Worm (Caenorhabditis elegans) whole organism, L1 larva: Measurements from ENCODE around the gene sftb-1.
A peak's percentile ranks its signal among the peaks of the same experiment; 100 is the strongest.

Experiments used
- C16A3.4 ChIP-seq: fragments of 150-350 bp; optimal IDR thresholded peaks from 2 replicates; lab custom pipeline; 2014; ENCODE audit warnings: missing biosample characterization, missing genetic modification characterization
- alr-1 ChIP-seq: fragments of 200-800 bp; sonication (Bioruptor generic); optimal IDR thresholded peaks from 2 replicates; lab custom pipeline; 2018; ENCODE audit warnings: borderline replicate concordance, mild to moderate bottlenecking, missing genetic modification characterization, missing compliant biosample characterization
- aly-2 ChIP-seq: fragments of 150-350 bp; optimal IDR thresholded peaks from 2 replicates; lab custom pipeline; 2014; ENCODE audit warnings: missing biosample characterization, missing genetic modification characterization
- ama-1 ChIP-seq: fragments of 150-350 bp; optimal IDR thresholded peaks from 2 replicates; lab custom pipeline; 2014
- ceh-90 ChIP-seq: sonication (generic microtip); optimal IDR thresholded peaks from 2 replicates; lab custom pipeline; 2016; ENCODE audit warnings: missing genetic modification characterization, missing compliant biosample characterization
- dpl-1 ChIP-seq, 3 experiments: fragments of 150-350 bp in 2 of 3; sonication (generic microtip) in 1 of 3; optimal IDR thresholded peaks; 2 replicates each; lab custom pipeline; 2014 to 2017; ENCODE audit warnings: missing biosample characterization in 3 of 3, missing genetic modification characterization in 3 of 3, missing genetic modification reagents in 3 of 3
- efl-1 ChIP-seq, 4 experiments: fragments of 150-350 bp; optimal IDR thresholded peaks in 3 of 4; peaks in 1 of 4; 1 replicate in 1 of 4; 2 replicates in 3 of 4; lab custom pipeline; 2014; ENCODE audit warnings: missing biosample characterization in 2 of 4, missing genetic modification characterization in 2 of 4, missing genetic modification reagents in 2 of 4
- efl-3 ChIP-seq: fragments of 200-800 bp; sonication (Bioruptor generic); optimal IDR thresholded peaks from 2 replicates; lab custom pipeline; 2018; ENCODE audit warnings: mild to moderate bottlenecking, missing genetic modification characterization, missing compliant biosample characterization
- egl-27 ChIP-seq, 2 experiments: fragments of 150-350 bp in 1 of 2; sonication (generic microtip); optimal IDR thresholded peaks; 3 replicates each; lab custom pipeline; 2017 to 2018; ENCODE audit warnings: missing biosample characterization in 2 of 2, missing genetic modification characterization in 2 of 2, missing genetic modification reagents in 2 of 2
- elt-2 ChIP-seq: sonication (generic microtip); optimal IDR thresholded peaks from 2 replicates; lab custom pipeline; 2016; ENCODE audit warnings: missing genetic modification characterization, mild to moderate bottlenecking, inconsistent platforms, missing compliant biosample characterization, missing genetic modification reagents
- elt-3 ChIP-seq, 6 experiments: fragments of 150-350 bp in 1 of 6; sonication (generic microtip); optimal IDR thresholded peaks; 2 replicates each; lab custom pipeline; 2017 to 2018; ENCODE audit warnings: missing biosample characterization in 6 of 6, missing genetic modification characterization in 6 of 6, inconsistent platforms in 1 of 6
- ets-5 ChIP-seq: fragments of 200-800 bp; sonication (Bioruptor generic); IDR thresholded peaks from 2 replicates; pipeline ENCODE4 v1.3.6; 2022; ENCODE audit warnings: missing genetic modification characterization, missing compliant biosample characterization
- fkh-10 ChIP-seq: sonication (generic microtip); optimal IDR thresholded peaks from 2 replicates; lab custom pipeline; 2017; ENCODE audit warnings: missing biosample characterization, missing genetic modification reagents, missing genetic modification characterization
- fos-1 ChIP-seq: fragments of 150-350 bp; optimal IDR thresholded peaks from 2 replicates; lab custom pipeline; 2014; ENCODE audit warnings: missing biosample characterization, missing genetic modification characterization
- irx-1 ChIP-seq: sonication (generic microtip); optimal IDR thresholded peaks from 2 replicates; lab custom pipeline; 2016; ENCODE audit warnings: missing genetic modification characterization, missing compliant biosample characterization
- isw-1 ChIP-seq: fragments of 200-800 bp; sonication (Bioruptor generic); IDR thresholded peaks from 2 replicates; pipeline ENCODE4 v1.3.6; 2022; ENCODE audit warnings: missing genetic modification characterization, missing compliant biosample characterization
- lin-13 ChIP-seq: fragments of 150-350 bp; optimal IDR thresholded peaks from 2 replicates; lab custom pipeline; 2014; ENCODE audit warnings: missing biosample characterization, missing genetic modification reagents, missing genetic modification characterization
- lin-35 ChIP-seq, 2 experiments: fragments of 150-350 bp; optimal IDR thresholded peaks; 2 replicates each; lab custom pipeline; 2014; ENCODE audit warnings: missing biosample characterization in 2 of 2, missing genetic modification characterization in 2 of 2, missing genetic modification reagents in 2 of 2
- lin-39 ChIP-seq: fragments of 150-350 bp; optimal IDR thresholded peaks from 2 replicates; lab custom pipeline; 2014; ENCODE audit warnings: missing biosample characterization, missing genetic modification reagents, missing genetic modification characterization
- lsy-2 ChIP-seq, 2 experiments: fragments of 150-350 bp; optimal IDR thresholded peaks; 2 replicates each; lab custom pipeline; 2014; ENCODE audit warnings: missing biosample characterization in 2 of 2, missing genetic modification characterization in 2 of 2
- mab-9 ChIP-seq: fragments of 200-800 bp; sonication (Bioruptor generic); IDR thresholded peaks from 2 replicates; pipeline ENCODE4 v1.3.6; 2022; ENCODE audit warnings: missing genetic modification reagents, missing genetic modification characterization, missing compliant biosample characterization
- mef-2 ChIP-seq: fragments of 150-350 bp; optimal IDR thresholded peaks from 2 replicates; lab custom pipeline; 2014; ENCODE audit warnings: missing biosample characterization, missing genetic modification characterization
- mep-1 ChIP-seq: fragments of 150-350 bp; optimal IDR thresholded peaks from 2 replicates; lab custom pipeline; 2014; ENCODE audit warnings: missing biosample characterization, missing genetic modification characterization
- nhr-12 ChIP-seq: sonication (generic microtip); optimal IDR thresholded peaks from 2 replicates; lab custom pipeline; 2017; ENCODE audit warnings: missing biosample characterization, missing genetic modification characterization
- nhr-47 ChIP-seq: sonication (generic microtip); optimal IDR thresholded peaks from 2 replicates; lab custom pipeline; 2016; ENCODE audit warnings: mild to moderate bottlenecking, missing genetic modification characterization, moderate library complexity, missing compliant biosample characterization
- nhr-71 ChIP-seq: sonication (generic microtip); optimal IDR thresholded peaks from 2 replicates; lab custom pipeline; 2016; ENCODE audit warnings: mild to moderate bottlenecking, missing genetic modification characterization, moderate library complexity, missing compliant biosample characterization
- nhr-84 ChIP-seq: sonication (generic microtip); optimal IDR thresholded peaks from 2 replicates; lab custom pipeline; 2017; ENCODE audit warnings: missing biosample characterization, missing genetic modification characterization
- nhr-85 ChIP-seq: sonication (generic microtip); peaks from one replicate; lab custom pipeline; 2016; ENCODE audit warnings: missing genetic modification characterization, inconsistent platforms, missing compliant biosample characterization
- pag-3 ChIP-seq: sonication (generic microtip); optimal IDR thresholded peaks from 2 replicates; lab custom pipeline; 2017; ENCODE audit warnings: missing genetic modification characterization, mild to moderate bottlenecking, missing compliant biosample characterization, antibody characterized with exemption, borderline replicate concordance; ENCODE audit not compliant: insufficient read depth
- rnt-1 ChIP-seq: sonication (generic microtip); optimal IDR thresholded peaks from 2 replicates; lab custom pipeline; 2016; ENCODE audit warnings: mild to moderate bottlenecking, missing genetic modification characterization, moderate library complexity, missing compliant biosample characterization
- skn-1 ChIP-seq: fragments of 150-350 bp; optimal IDR thresholded peaks from 2 replicates; lab custom pipeline; 2014; ENCODE audit warnings: missing biosample characterization, missing genetic modification characterization
- snpc-4 ChIP-seq: fragments of 150-350 bp; optimal IDR thresholded peaks from 2 replicates; lab custom pipeline; 2014; ENCODE audit warnings: missing biosample characterization, missing genetic modification characterization
- sptf-1 ChIP-seq: fragments of 150-350 bp; optimal IDR thresholded peaks from 2 replicates; lab custom pipeline; 2014; ENCODE audit warnings: missing biosample characterization, missing genetic modification characterization
- sup-37 ChIP-seq: fragments of 200-800 bp; sonication (Bioruptor generic); optimal IDR thresholded peaks from 2 replicates; lab custom pipeline; 2018; ENCODE audit warnings: mild to moderate bottlenecking, missing genetic modification characterization, missing compliant biosample characterization
- swsn-7 ChIP-seq: sonication (generic microtip); optimal IDR thresholded peaks from 2 replicates; lab custom pipeline; 2016; ENCODE audit warnings: missing genetic modification characterization, missing compliant biosample characterization
- tbx-2 ChIP-seq: sonication (generic microtip); optimal IDR thresholded peaks from 2 replicates; lab custom pipeline; 2016; ENCODE audit warnings: missing genetic modification characterization, missing compliant biosample characterization
- unc-62 ChIP-seq: fragments of 150-350 bp; optimal IDR thresholded peaks from 2 replicates; lab custom pipeline; 2014; ENCODE audit warnings: missing biosample characterization, missing genetic modification reagents, missing genetic modification characterization
- xbp-1 ChIP-seq: sonication (generic microtip); optimal IDR thresholded peaks from 2 replicates; lab custom pipeline; 2016; ENCODE audit warnings: missing genetic modification characterization, missing compliant biosample characterization
- zag-1 ChIP-seq: fragments of 150-350 bp; optimal IDR thresholded peaks from 2 replicates; lab custom pipeline; 2014; ENCODE audit warnings: missing biosample characterization, missing genetic modification characterization
- ztf-11 ChIP-seq, 2 experiments: sonication (generic microtip); optimal IDR thresholded peaks; 2 replicates each; lab custom pipeline; 2016 to 2017; ENCODE audit warnings: missing genetic modification characterization in 2 of 2, missing biosample characterization in 1 of 2, missing compliant biosample characterization in 1 of 2
- ztf-4 ChIP-seq: fragments of 150-350 bp; optimal IDR thresholded peaks from 2 replicates; lab custom pipeline; 2014; ENCODE audit warnings: missing biosample characterization, missing genetic modification characterization

The sftb-1 gene

DNA sequence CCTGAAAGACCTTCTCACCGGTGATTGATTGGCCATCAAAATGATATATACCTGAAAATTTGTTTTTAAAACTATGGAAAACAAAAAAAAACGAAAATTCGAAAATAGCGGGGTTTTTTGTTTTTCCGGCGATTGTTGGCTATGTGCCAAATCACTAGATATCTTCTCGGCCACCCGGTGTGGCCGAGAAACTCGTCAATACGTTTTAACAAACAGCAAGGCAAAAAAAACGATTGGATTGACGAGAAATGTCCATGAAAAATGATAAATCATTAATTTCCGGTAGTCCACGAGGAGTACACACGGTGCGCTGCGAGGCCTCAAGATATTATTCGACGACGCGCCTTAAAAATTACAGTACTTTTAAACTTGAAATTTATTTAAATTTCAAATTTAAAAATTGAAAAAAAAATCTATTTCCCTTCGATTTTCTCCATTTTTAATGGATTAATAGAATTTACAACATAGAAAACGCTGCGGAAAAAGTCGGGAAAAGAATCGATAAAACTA, 32.0 kb upstream of the sftb-1 start, which contains the start of gene R10E4.11:
R10E4.11 (minus strand) TSS at position 51 of the 510 bp plus-strand sequence.
- no peak for TF ChIP-seq efl-1 (optimal IDR thresholded peaks at IDR 0.05; lab: Kevin White, UChicago)
- TF ChIP-seq efl-1 (GFP tag; optimal IDR thresholded peaks at IDR 0.05 in 1 of 2; lab: Kevin White, UChicago), result peak in 1 of 2 experiments; percentile 9
- TF ChIP-seq ceh-90, result no peak
- no peak for TF ChIP-seq nhr-84 (tag; lab: Kevin White, UChicago)
- no peak for TF ChIP-seq ets-5 (GFP tag; lab: Robert Waterston, UW)
- no peak for TF ChIP-seq nhr-85 (tag; lab: Kevin White, UChicago)
- TF ChIP-seq elt-3 (tag; optimal IDR thresholded peaks at IDR 0.05; lab: Kevin White, UChicago), result no peak

DNA sequence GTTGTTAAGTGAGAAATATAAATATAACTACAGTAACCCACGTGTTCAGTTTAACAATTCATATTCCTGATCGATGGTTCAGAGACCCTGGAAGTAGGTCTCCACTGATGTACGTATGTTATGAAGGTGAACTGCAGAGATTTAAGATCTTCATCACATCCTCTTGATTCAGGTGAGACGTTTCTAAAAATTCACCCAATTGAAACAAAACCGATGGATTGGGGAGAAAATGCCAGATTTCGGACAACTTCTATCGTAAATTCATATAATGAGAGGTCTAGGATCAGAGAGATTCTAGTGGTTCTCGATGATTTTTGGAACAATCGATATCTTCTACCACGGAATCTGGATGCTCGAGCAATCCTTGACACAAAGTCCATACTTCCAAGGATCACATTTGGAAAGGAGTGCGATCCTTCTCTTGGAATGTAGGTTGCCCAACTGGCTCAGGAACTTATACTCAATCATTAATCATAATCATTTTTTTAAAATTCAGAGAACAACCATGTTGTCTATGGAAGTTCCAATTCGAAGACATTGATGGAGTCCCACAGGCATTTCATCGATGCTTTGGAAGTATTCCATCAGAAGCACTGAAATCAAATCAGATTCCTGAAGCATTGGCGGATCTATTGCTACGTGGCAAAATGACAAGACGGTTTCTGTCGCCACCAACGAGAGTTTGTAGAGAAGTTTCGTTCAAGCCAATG, 25.2 kb upstream of the sftb-1 start, which contains the start of the genes nth-1 and R10E4.7:
nth-1 (minus strand) TSS at position 101 of the 710 bp plus-strand sequence.
R10E4.7 (plus strand) TSS at position 660 of the 710 bp plus-strand sequence.
- no peak for TF ChIP-seq alr-1 (tag; lab: Kevin White, UChicago)

DNA sequence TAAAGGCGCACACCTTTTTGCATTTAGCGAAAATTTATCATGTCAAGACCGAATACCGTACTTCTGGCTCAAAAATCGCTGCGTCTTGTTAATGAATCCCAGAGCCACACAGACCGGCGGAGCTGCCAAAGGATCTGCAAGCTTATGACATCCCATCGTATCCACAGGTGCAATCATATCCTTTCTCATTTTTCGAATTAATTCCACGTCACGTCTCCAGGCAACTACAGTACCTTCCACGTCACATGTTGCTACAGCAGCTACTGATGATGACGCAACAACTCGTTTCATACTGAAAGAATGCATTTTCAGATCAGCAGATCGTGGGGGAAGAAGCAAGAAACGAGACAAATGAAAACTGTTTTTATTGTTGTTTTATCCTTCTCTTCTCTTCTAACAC, 24.0 kb upstream of the sftb-1 start, which contains the start of gene R10E4.6:
R10E4.6 (plus strand) TSS at position 301 of the 400 bp plus-strand sequence.
- TF ChIP-seq ztf-4 (tag; lab: Kevin White, UChicago), result no peak
- TF ChIP-seq isw-1 (GFP tag; lab: Robert Waterston, UW), result no peak
- no peak for TF ChIP-seq pag-3 (tag; lab: Kevin White, UChicago)
- TF ChIP-seq nhr-71 (tag; lab: Kevin White, UChicago), result no peak
- no peak for TF ChIP-seq alr-1 (tag; lab: Kevin White, UChicago)
- no peak for TF ChIP-seq egl-27 (tag; optimal IDR thresholded peaks at IDR 0.05; lab: Kevin White, UChicago)
- TF ChIP-seq snpc-4 (tag; lab: Kevin White, UChicago), result no peak
- no peak for TF ChIP-seq aly-2 (tag; lab: Kevin White, UChicago)
- TF ChIP-seq sptf-1 (tag; lab: Kevin White, UChicago), result no peak
- no peak for TF ChIP-seq tbx-2 (tag; lab: Kevin White, UChicago)
- TF ChIP-seq rnt-1 (tag; lab: Kevin White, UChicago), result no peak
- TF ChIP-seq irx-1 (tag; lab: Kevin White, UChicago), result no peak
- no peak for TF ChIP-seq efl-3 (GFP tag; lab: Kevin White, UChicago)
- no peak for TF ChIP-seq ama-1

DNA sequence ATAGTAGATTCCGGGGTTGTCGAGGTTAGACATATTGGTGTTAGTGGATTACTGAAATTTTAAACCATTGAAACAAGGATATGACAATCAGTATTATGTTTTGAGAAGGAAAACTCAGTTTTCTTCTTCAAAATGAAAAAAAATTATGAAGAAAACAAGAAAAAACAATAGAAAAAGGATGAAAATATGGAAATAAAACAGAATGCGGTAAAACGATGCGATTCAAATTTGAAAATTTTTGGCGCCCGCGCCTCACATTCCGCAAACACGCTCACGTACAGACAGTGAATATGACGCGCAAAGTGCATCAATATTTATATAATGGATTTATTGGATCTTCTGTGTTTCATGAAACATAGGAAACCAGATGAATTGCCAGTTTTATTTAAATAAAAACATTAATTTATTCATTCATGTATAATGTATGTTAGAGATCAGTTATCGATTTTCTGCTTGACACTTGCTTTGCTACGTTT, 22.2 kb upstream of the sftb-1 start, which contains the start of gene mcm-5:
mcm-5 (minus strand) TSS at position 51 of the 476 bp plus-strand sequence.
- peak; percentile 36 for TF ChIP-seq C16A3.4 (tag; lab: Kevin White, UChicago)
- TF ChIP-seq nhr-47 (tag; lab: Kevin White, UChicago), result no peak
- no peak for TF ChIP-seq mef-2 (tag; lab: Kevin White, UChicago)
- no peak for TF ChIP-seq lin-13 (GFP tag; lab: Kevin White, UChicago)
- TF ChIP-seq lin-39 (tag; lab: Kevin White, UChicago), result no peak
- TF ChIP-seq ztf-11 (tag; optimal IDR thresholded peaks at IDR 0.05; lab: Kevin White, UChicago), result no peak
- no peak for TF ChIP-seq nhr-12
- TF ChIP-seq ceh-90, result no peak
- peak; percentile 54 to 75 for TF ChIP-seq lsy-2 (tag; optimal IDR thresholded peaks at IDR 0.05; lab: Kevin White, UChicago)
- no peak for TF ChIP-seq alr-1 (tag; lab: Kevin White, UChicago)
- no peak for TF ChIP-seq mab-9
- TF ChIP-seq xbp-1 (tag; lab: Kevin White, UChicago), result peak; percentile 42
- no peak for TF ChIP-seq unc-62 (GFP tag; lab: Kevin White, UChicago)
- no peak for TF ChIP-seq ama-1
- TF ChIP-seq efl-1 (optimal IDR thresholded peaks at IDR 0.05; lab: Kevin White, UChicago), result peak; percentile 73 to 81
- peak; percentile 88 to 98 for TF ChIP-seq efl-1 (GFP tag; optimal IDR thresholded peaks at IDR 0.05 in 1 of 2; lab: Kevin White, UChicago)
- TF ChIP-seq fos-1 (tag; lab: Kevin White, UChicago), result no peak
- TF ChIP-seq aly-2 (tag; lab: Kevin White, UChicago), result no peak
- TF ChIP-seq nhr-84 (tag; lab: Kevin White, UChicago), result no peak
- no peak for TF ChIP-seq zag-1 (tag; lab: Kevin White, UChicago)
- TF ChIP-seq isw-1 (GFP tag; lab: Robert Waterston, UW), result no peak
- peak; percentile 84 to 91 (median 86) for TF ChIP-seq dpl-1 (GFP tag; optimal IDR thresholded peaks at IDR 0.05; lab: Kevin White, UChicago)
- TF ChIP-seq lin-35 (GFP tag; optimal IDR thresholded peaks at IDR 0.05; lab: Kevin White, UChicago), result peak; percentile 82 to 89
- TF ChIP-seq elt-3 (tag; optimal IDR thresholded peaks at IDR 0.05; lab: Kevin White, UChicago), result peak in 1 of 6 experiments; percentile 48
- no peak for TF ChIP-seq fkh-10 (GFP tag; lab: Kevin White, UChicago)
- TF ChIP-seq mep-1 (tag; lab: Kevin White, UChicago), result peak; percentile 66
- TF ChIP-seq swsn-7 (tag; lab: Kevin White, UChicago), result peak; percentile 34
- no peak for TF ChIP-seq elt-2
- no peak for TF ChIP-seq sup-37 (GFP tag; lab: Kevin White, UChicago)
- peak; percentile 65 for TF ChIP-seq nhr-85 (tag; lab: Kevin White, UChicago)
- TF ChIP-seq snpc-4 (tag; lab: Kevin White, UChicago), result no peak
- peak; percentile 49 for TF ChIP-seq skn-1 (tag; lab: Kevin White, UChicago)
- TF ChIP-seq nhr-71 (tag; lab: Kevin White, UChicago), result peak; percentile 46
- TF ChIP-seq tbx-2 (tag; lab: Kevin White, UChicago), result no peak
